2 fruit fly cellular contexts compared by ENCODE assay signal in genomic region chrX:12749891-12750581, dm6.
TF ChIP-seq lines count a peak whose summit lies in the region.

No protein-coding gene starts in this region.

TF ChIP-seq in whole organism, embryonic, 481 proteins besides CTCF, POLR2A, EP300 and RAD21 (continued from another document and continues in another):
- TF ChIP-seq gsb-n (tag; optimal IDR thresholded peaks at IDR 0.05; lab: Kevin White, UChicago) (no peak), Adf1 (GFP tag; IDR thresholded peaks at IDR 0.05; lab: Robert Waterston, UW) (peak; percentile 70), CG8089 (GFP tag; optimal IDR thresholded peaks at IDR 0.05; lab: Kevin White, UChicago) (no peak), CG14014 (GFP tag; IDR thresholded peaks at IDR 0.05; lab: Robert Waterston, UW) (peak; percentile 6; the same call in 1 of the 2 replicates), CG4707 (GFP tag; optimal IDR thresholded peaks at IDR 0.05; lab: Kevin White, UChicago) (no peak), B-H2 (GFP tag; optimal IDR thresholded peaks at IDR 0.05; lab: Kevin White, UChicago) (no peak), CG10274 (GFP tag; optimal IDR thresholded peaks at IDR 0.05; lab: Kevin White, UChicago) (no peak), jumu (GFP tag; optimal IDR thresholded peaks at IDR 0.05; lab: Kevin White, UChicago) (no peak), gt (GFP tag; IDR thresholded peaks at IDR 0.05; lab: Robert Waterston, UW) (no peak), cg (GFP tag; optimal IDR thresholded peaks at IDR 0.05; lab: Kevin White, UChicago) (no peak), slou (GFP tag; optimal IDR thresholded peaks at IDR 0.05; lab: Kevin White, UChicago) (no peak), grn (GFP tag; optimal IDR thresholded peaks at IDR 0.05; lab: Kevin White, UChicago) (no peak), CG9817 (tag; optimal IDR thresholded peaks at IDR 0.05; lab: Kevin White, UChicago) (no peak), CG10979 (tag; optimal IDR thresholded peaks at IDR 0.05; lab: Kevin White, UChicago) (no peak), CG6272 (GFP tag; IDR thresholded peaks at IDR 0.05; lab: Robert Waterston, UW) (no peak), CG9727 (GFP tag; optimal IDR thresholded peaks at IDR 0.05; lab: Kevin White, UChicago) (peak; percentile 9), prd (optimal IDR thresholded peaks at IDR 0.05; lab: Kevin White, UChicago) (no peak), prd (GFP tag; IDR thresholded peaks at IDR 0.05; lab: Robert Waterston, UW) (no peak), CG1647 (GFP tag; optimal IDR thresholded peaks at IDR 0.05; lab: Kevin White, UChicago) (no peak), schlank (tag; optimal IDR thresholded peaks at IDR 0.05; lab: Kevin White, UChicago) (peak; percentile 6), CG3726 (GFP tag; IDR thresholded peaks at IDR 0.05; lab: Robert Waterston, UW) (no peak), sens (GFP tag; lab: Kevin White, UChicago) (no peak), CG15514 (GFP tag; optimal IDR thresholded peaks at IDR 0.05; lab: Kevin White, UChicago) (no peak), Med (GFP tag; lab: Kevin White, UChicago) (peak; percentile 78), CG2678 (tag; optimal IDR thresholded peaks at IDR 0.05; lab: Kevin White, UChicago) (peak; percentile 12), ro (GFP tag; IDR thresholded peaks at IDR 0.05; lab: Robert Waterston, UW) (no peak), Deaf1 (tag; optimal IDR thresholded peaks at IDR 0.05; lab: Kevin White, UChicago) (no peak), yki (optimal IDR thresholded peaks at IDR 0.05; lab: Kevin White, UChicago) (no peak), scrt (GFP tag; optimal IDR thresholded peaks at IDR 0.05; lab: Kevin White, UChicago) (peak; percentile 89), sim (GFP tag; IDR thresholded peaks at IDR 0.05; lab: Robert Waterston, UW) (no peak), CG31388 (GFP tag; optimal IDR thresholded peaks at IDR 0.05; lab: Kevin White, UChicago) (no peak), cas (GFP tag; IDR thresholded peaks at IDR 0.05; lab: Robert Waterston, UW) (no peak), CG12219 (GFP tag; optimal IDR thresholded peaks at IDR 0.05; lab: Kevin White, UChicago) (no peak), Blimp-1 (GFP tag; optimal IDR thresholded peaks at IDR 0.05; lab: Kevin White, UChicago) (no peak), CG4730 (GFP tag; IDR thresholded peaks at IDR 0.05; lab: Robert Waterston, UW) (no peak), CG32532 (GFP tag; IDR thresholded peaks at IDR 0.05; lab: Robert Waterston, UW) (no peak), cwo (GFP tag; optimal IDR thresholded peaks at IDR 0.05; lab: Kevin White, UChicago) (no peak), gsb (GFP tag; IDR thresholded peaks at IDR 0.05; lab: Robert Waterston, UW) (no peak), CG33213 (GFP tag; optimal IDR thresholded peaks at IDR 0.05; lab: Kevin White, UChicago) (no peak), CG12104 (GFP tag; optimal IDR thresholded peaks at IDR 0.05; lab: Kevin White, UChicago) (peak; percentile 6), mld (GFP tag; IDR thresholded peaks at IDR 0.05; lab: Robert Waterston, UW; ENCODE audit: partially characterized antibody) (no peak), CG1603 (tag; optimal IDR thresholded peaks at IDR 0.05; lab: Kevin White, UChicago) (no peak), dimm (GFP tag; IDR thresholded peaks at IDR 0.05; lab: Robert Waterston, UW) (no peak), Lhr (GFP tag; optimal IDR thresholded peaks at IDR 0.05; lab: Kevin White, UChicago) (no peak), Drgx (GFP tag; IDR thresholded peaks at IDR 0.05; lab: Robert Waterston, UW) (peak; percentile 53), CG7928 (GFP tag; optimal IDR thresholded peaks at IDR 0.05; lab: Kevin White, UChicago) (peak; percentile 19), gro (GFP tag; optimal IDR thresholded peaks at IDR 0.05; lab: Kevin White, UChicago) (no peak), CG3847 (GFP tag; IDR thresholded peaks at IDR 0.05; lab: Robert Waterston, UW) (no peak), CG6765 (GFP tag; optimal IDR thresholded peaks at IDR 0.05; lab: Kevin White, UChicago) (no peak), croc (GFP tag; conservative IDR thresholded peaks at IDR 0.05; lab: Robert Waterston, UW) (no peak), bigmax (GFP tag; optimal IDR thresholded peaks at IDR 0.05; lab: Kevin White, UChicago) (peak; percentile 77), CG17186 (GFP tag; optimal IDR thresholded peaks at IDR 0.05; lab: Kevin White, UChicago) (no peak), CG3838 (GFP tag; optimal IDR thresholded peaks at IDR 0.05; lab: Kevin White, UChicago) (no peak), grau (tag; optimal IDR thresholded peaks at IDR 0.05; lab: Kevin White, UChicago) (no peak), row (GFP tag; IDR thresholded peaks at IDR 0.05; lab: Robert Waterston, UW) (no peak), Eip74EF (GFP tag; optimal IDR thresholded peaks at IDR 0.05; lab: Kevin White, UChicago) (no peak), HmgD (GFP tag; optimal IDR thresholded peaks at IDR 0.05; lab: Kevin White, UChicago) (no peak), CkIIα-i1 (GFP tag; IDR thresholded peaks at IDR 0.05; lab: Robert Waterston, UW) (no peak), Max (GFP tag; optimal IDR thresholded peaks at IDR 0.05; lab: Kevin White, UChicago) (peak; percentile 6), CG8388 (GFP tag; optimal IDR thresholded peaks at IDR 0.05; lab: Kevin White, UChicago) (no peak), CG5180 (GFP tag; optimal IDR thresholded peaks at IDR 0.05; lab: Kevin White, UChicago) (peak; percentile 41), CG12942 (GFP tag; optimal IDR thresholded peaks at IDR 0.05; lab: Kevin White, UChicago) (no peak), ap (GFP tag; IDR thresholded peaks at IDR 0.05; lab: Robert Waterston, UW) (no peak), E2f2 (GFP tag; IDR thresholded peaks at IDR 0.05; lab: Robert Waterston, UW) (no peak), Doc2 (GFP tag; IDR thresholded peaks at IDR 0.05; lab: Robert Waterston, UW) (no peak), CG18599 (GFP tag; optimal IDR thresholded peaks at IDR 0.05; lab: Kevin White, UChicago) (no peak), Fer1 (GFP tag; optimal IDR thresholded peaks at IDR 0.05; lab: Kevin White, UChicago) (peak; percentile 18), E2f1 (GFP tag; IDR thresholded peaks at IDR 0.05; lab: Robert Waterston, UW) (no peak), Antp (GFP tag; optimal IDR thresholded peaks at IDR 0.05; lab: Kevin White, UChicago) (no peak), CG8765 (GFP tag; IDR thresholded peaks at IDR 0.05; lab: Robert Waterston, UW) (no peak), CG32772 (GFP tag; IDR thresholded peaks at IDR 0.05; lab: Robert Waterston, UW) (no peak), sna (GFP tag; IDR thresholded peaks at IDR 0.05; lab: Robert Waterston, UW; ENCODE audit: partially characterized antibody) (no peak)

TF ChIP-seq in whole organism, prepupa, 60 proteins besides CTCF, POLR2A, EP300 and RAD21 (continued from another document):
- TF ChIP-seq CG32006 (GFP tag; optimal IDR thresholded peaks at IDR 0.05; lab: Kevin White, UChicago) (no peak), CG6808 (GFP tag; optimal IDR thresholded peaks at IDR 0.05; lab: Kevin White, UChicago) (peak; percentile 57), Smox (GFP tag; optimal IDR thresholded peaks at IDR 0.05; lab: Kevin White, UChicago) (no peak), CG11294 (GFP tag; IDR thresholded peaks at IDR 0.05; lab: Robert Waterston, UW) (no peak), net (GFP tag; optimal IDR thresholded peaks at IDR 0.05; lab: Kevin White, UChicago) (no peak), CG11902 (GFP tag; optimal IDR thresholded peaks at IDR 0.05; lab: Kevin White, UChicago) (no peak), Ets21C (GFP tag; optimal IDR thresholded peaks at IDR 0.05; lab: Kevin White, UChicago) (no peak), CG10631 (GFP tag; optimal IDR thresholded peaks at IDR 0.05; lab: Kevin White, UChicago) (no peak), salr (GFP tag; optimal IDR thresholded peaks at IDR 0.05; lab: Kevin White, UChicago) (no peak), esn (GFP tag; optimal IDR thresholded peaks at IDR 0.05; lab: Kevin White, UChicago) (no peak), dsx (GFP tag; optimal IDR thresholded peaks at IDR 0.05; lab: Kevin White, UChicago; ENCODE audit: poor library complexity, severe bottlenecking) (peak; percentile 58), CG10669 (GFP tag; optimal IDR thresholded peaks at IDR 0.05; lab: Kevin White, UChicago) (peak; percentile 49), Gug (GFP tag; IDR thresholded peaks at IDR 0.05; lab: Robert Waterston, UW) (no peak; the same call in 1 of the 2 replicates), eg (GFP tag; IDR thresholded peaks at IDR 0.05; lab: Robert Waterston, UW) (peak; percentile 70), acj6 (GFP tag; optimal IDR thresholded peaks at IDR 0.05; lab: Kevin White, UChicago) (no peak), CG15336 (GFP tag; IDR thresholded peaks at IDR 0.05; lab: Robert Waterston, UW) (peak; percentile 69), OdsH (GFP tag; optimal IDR thresholded peaks at IDR 0.05; lab: Kevin White, UChicago) (no peak), Sox14 (GFP tag; optimal IDR thresholded peaks at IDR 0.05; lab: Kevin White, UChicago) (no peak), CG6276 (GFP tag; optimal IDR thresholded peaks at IDR 0.05; lab: Kevin White, UChicago) (peak; percentile 70), cyc (GFP tag; optimal IDR thresholded peaks at IDR 0.05; lab: Kevin White, UChicago) (no peak), svp (GFP tag; lab: Kevin White, UChicago) (no peak), CG31627 (GFP tag; optimal IDR thresholded peaks at IDR 0.05; lab: Kevin White, UChicago) (no peak), CG34406 (GFP tag; optimal IDR thresholded peaks at IDR 0.05; lab: Kevin White, UChicago) (no peak), fd59A (GFP tag; optimal IDR thresholded peaks at IDR 0.05; lab: Kevin White, UChicago) (no peak), CG8119 (GFP tag; IDR thresholded peaks at IDR 0.05; lab: Robert Waterston, UW) (peak; percentile 62), Hr39 (GFP tag; optimal IDR thresholded peaks at IDR 0.05; lab: Kevin White, UChicago) (no peak), CG6854 (GFP tag; optimal IDR thresholded peaks at IDR 0.05; lab: Kevin White, UChicago) (no peak), Met (GFP tag; optimal IDR thresholded peaks at IDR 0.05; lab: Kevin White, UChicago) (no peak), fd85E (GFP tag; optimal IDR thresholded peaks at IDR 0.05; lab: Kevin White, UChicago) (no peak), CG1621 (tag; optimal IDR thresholded peaks at IDR 0.05; lab: Kevin White, UChicago) (peak; percentile 52), CG11762 (GFP tag; optimal IDR thresholded peaks at IDR 0.05; lab: Kevin White, UChicago; ENCODE audit: insufficient read depth) (no peak), CG7368 (GFP tag; optimal IDR thresholded peaks at IDR 0.05; lab: Kevin White, UChicago) (no peak), Sox15 (GFP tag; optimal IDR thresholded peaks at IDR 0.05; lab: Kevin White, UChicago) (no peak), CG4318 (GFP tag; optimal IDR thresholded peaks at IDR 0.05; lab: Kevin White, UChicago) (no peak), CG3919 (GFP tag; optimal IDR thresholded peaks at IDR 0.05; lab: Kevin White, UChicago) (no peak), CG8319 (GFP tag; optimal IDR thresholded peaks at IDR 0.05; lab: Kevin White, UChicago) (no peak), dac (GFP tag; optimal IDR thresholded peaks at IDR 0.05; lab: Kevin White, UChicago) (no peak), vri (GFP tag; optimal IDR thresholded peaks at IDR 0.05; lab: Kevin White, UChicago) (peak; percentile 70), CG3032 (tag; optimal IDR thresholded peaks at IDR 0.05; lab: Kevin White, UChicago) (peak; percentile 11), pdm3 (GFP tag; optimal IDR thresholded peaks at IDR 0.05; lab: Kevin White, UChicago) (no peak), fkh (GFP tag; optimal IDR thresholded peaks at IDR 0.05; lab: Kevin White, UChicago) (peak; percentile 77)
